Worm (Caenorhabditis elegans) whole organism, L1 larva: ENCODE measurements around the gene srh-245.

Source experiments
- C16A3.4 ChIP-seq: fragments of 150-350 bp; optimal IDR thresholded peaks from 2 replicates; lab custom pipeline; 2014; ENCODE audit warnings: missing biosample characterization, missing genetic modification characterization
- C34B4.2 ChIP-seq: sonication (generic microtip); optimal IDR thresholded peaks from 2 replicates; lab custom pipeline; 2017; ENCODE audit warnings: mild to moderate bottlenecking, missing genetic modification characterization, missing compliant biosample characterization
- F16B12.6 ChIP-seq: fragments of 150-350 bp; optimal IDR thresholded peaks from 2 replicates; lab custom pipeline; 2014; ENCODE audit warnings: missing biosample characterization, missing genetic modification characterization
- aly-2 ChIP-seq: fragments of 150-350 bp; optimal IDR thresholded peaks from 2 replicates; lab custom pipeline; 2014; ENCODE audit warnings: missing biosample characterization, missing genetic modification characterization
- ceh-63 ChIP-seq: fragments of 200-800 bp; sonication (Bioruptor generic); optimal IDR thresholded peaks from 2 replicates; lab custom pipeline; 2018; ENCODE audit warnings: mild to moderate bottlenecking, missing genetic modification characterization, missing compliant biosample characterization
- ceh-90 ChIP-seq: sonication (generic microtip); optimal IDR thresholded peaks from 2 replicates; lab custom pipeline; 2016; ENCODE audit warnings: missing genetic modification characterization, missing compliant biosample characterization
- ces-1 ChIP-seq: fragments of 150-350 bp; optimal IDR thresholded peaks from 2 replicates; lab custom pipeline; 2014; ENCODE audit warnings: missing biosample characterization, missing genetic modification reagents, missing genetic modification characterization
- dsc-1 ChIP-seq: sonication (generic microtip); optimal IDR thresholded peaks from 2 replicates; lab custom pipeline; 2016; ENCODE audit warnings: mild to moderate bottlenecking, missing genetic modification characterization, missing compliant biosample characterization
- efl-1 ChIP-seq, 4 experiments: fragments of 150-350 bp; optimal IDR thresholded peaks in 3 of 4; peaks in 1 of 4; 1 replicate in 1 of 4; 2 replicates in 3 of 4; lab custom pipeline; 2014; ENCODE audit warnings: missing biosample characterization in 2 of 4, missing genetic modification characterization in 2 of 4, missing genetic modification reagents in 2 of 4
- egl-13 ChIP-seq: sonication (generic microtip); optimal IDR thresholded peaks from 2 replicates; lab custom pipeline; 2016; ENCODE audit warnings: missing genotype, missing genetic modification reagents, missing genetic modification characterization, missing compliant biosample characterization
- egl-27 ChIP-seq, 2 experiments: fragments of 150-350 bp in 1 of 2; sonication (generic microtip); optimal IDR thresholded peaks; 3 replicates each; lab custom pipeline; 2017 to 2018; ENCODE audit warnings: missing biosample characterization in 2 of 2, missing genetic modification characterization in 2 of 2, missing genetic modification reagents in 2 of 2
- fkh-10 ChIP-seq: sonication (generic microtip); optimal IDR thresholded peaks from 2 replicates; lab custom pipeline; 2017; ENCODE audit warnings: missing biosample characterization, missing genetic modification reagents, missing genetic modification characterization
- fkh-8 ChIP-seq: sonication (generic microtip); optimal IDR thresholded peaks from 2 replicates; lab custom pipeline; 2016; ENCODE audit warnings: mild to moderate bottlenecking, missing genetic modification characterization, missing compliant biosample characterization
- fos-1 ChIP-seq: fragments of 150-350 bp; optimal IDR thresholded peaks from 2 replicates; lab custom pipeline; 2014; ENCODE audit warnings: missing biosample characterization, missing genetic modification characterization
- hlh-17 ChIP-seq: fragments of 200-800 bp; sonication (Bioruptor generic); optimal IDR thresholded peaks from 2 replicates; lab custom pipeline; 2018; ENCODE audit warnings: missing genetic modification characterization, mild to moderate bottlenecking, missing compliant biosample characterization, moderate library complexity, borderline replicate concordance
- hlh-4 ChIP-seq: sonication (generic microtip); optimal IDR thresholded peaks from 2 replicates; lab custom pipeline; 2016; ENCODE audit warnings: mild to moderate bottlenecking, missing genetic modification characterization, missing compliant biosample characterization
- lin-14 ChIP-seq: fragments of 200-800 bp; sonication (Bioruptor generic); optimal IDR thresholded peaks from 2 replicates; lab custom pipeline; 2018; ENCODE audit warnings: mild to moderate bottlenecking, missing genetic modification characterization, moderate library complexity, missing compliant biosample characterization
- lin-15B ChIP-seq: fragments of 150-350 bp; sonication (generic microtip); optimal IDR thresholded peaks from 3 replicates; lab custom pipeline; 2014; ENCODE audit warnings: missing biosample characterization, missing genetic modification characterization
- lin-39 ChIP-seq: fragments of 150-350 bp; optimal IDR thresholded peaks from 2 replicates; lab custom pipeline; 2014; ENCODE audit warnings: missing biosample characterization, missing genetic modification reagents, missing genetic modification characterization
- lir-3 ChIP-seq: sonication (generic microtip); optimal IDR thresholded peaks from 2 replicates; lab custom pipeline; 2016; ENCODE audit warnings: mild to moderate bottlenecking, missing genetic modification characterization, moderate library complexity, missing compliant biosample characterization; ENCODE audit not compliant: poor library complexity
- lsy-2 ChIP-seq, 2 experiments: fragments of 150-350 bp; optimal IDR thresholded peaks; 2 replicates each; lab custom pipeline; 2014; ENCODE audit warnings: missing biosample characterization in 2 of 2, missing genetic modification characterization in 2 of 2
- mdl-1 ChIP-seq, 2 experiments: fragments of 150-350 bp; optimal IDR thresholded peaks; 2 replicates each; lab custom pipeline; 2014 to 2017; ENCODE audit warnings: missing biosample characterization in 2 of 2, missing genetic modification characterization in 2 of 2, inconsistent platforms in 1 of 2
- mep-1 ChIP-seq: fragments of 150-350 bp; optimal IDR thresholded peaks from 2 replicates; lab custom pipeline; 2014; ENCODE audit warnings: missing biosample characterization, missing genetic modification characterization
- nhr-19 ChIP-seq: fragments of 200-800 bp; sonication (Bioruptor generic); conservative IDR thresholded peaks from 2 replicates; pipeline ENCODE4 v1.3.6; 2022; ENCODE audit warnings: missing genetic modification characterization, missing compliant biosample characterization
- nhr-237 ChIP-seq: fragments of 150-350 bp; optimal IDR thresholded peaks from 2 replicates; lab custom pipeline; 2014; ENCODE audit warnings: missing biosample characterization, missing genetic modification characterization
- nhr-47 ChIP-seq: sonication (generic microtip); optimal IDR thresholded peaks from 2 replicates; lab custom pipeline; 2016; ENCODE audit warnings: mild to moderate bottlenecking, missing genetic modification characterization, moderate library complexity, missing compliant biosample characterization
- nhr-77 ChIP-seq: fragments of 150-350 bp; optimal IDR thresholded peaks from 2 replicates; lab custom pipeline; 2014; ENCODE audit warnings: missing biosample characterization, missing genetic modification characterization
- pax-3 ChIP-seq: fragments of 200-800 bp; sonication (Bioruptor generic); optimal IDR thresholded peaks from 2 replicates; lab custom pipeline; 2018; ENCODE audit warnings: mild to moderate bottlenecking, missing genetic modification characterization, moderate library complexity, missing compliant biosample characterization
- pqm-1 ChIP-seq: sonication (generic microtip); optimal IDR thresholded peaks from 3 replicates; lab custom pipeline; 2017; ENCODE audit warnings: missing biosample characterization, missing genetic modification characterization
- skn-1 ChIP-seq: fragments of 150-350 bp; optimal IDR thresholded peaks from 2 replicates; lab custom pipeline; 2014; ENCODE audit warnings: missing biosample characterization, missing genetic modification characterization
- sox-4 ChIP-seq: sonication (generic microtip); optimal IDR thresholded peaks from 2 replicates; lab custom pipeline; 2016; ENCODE audit warnings: missing genetic modification characterization, missing compliant biosample characterization
- sptf-1 ChIP-seq: fragments of 150-350 bp; optimal IDR thresholded peaks from 2 replicates; lab custom pipeline; 2014; ENCODE audit warnings: missing biosample characterization, missing genetic modification characterization
- sup-37 ChIP-seq: fragments of 200-800 bp; sonication (Bioruptor generic); optimal IDR thresholded peaks from 2 replicates; lab custom pipeline; 2018; ENCODE audit warnings: mild to moderate bottlenecking, missing genetic modification characterization, missing compliant biosample characterization
- tbx-2 ChIP-seq: sonication (generic microtip); optimal IDR thresholded peaks from 2 replicates; lab custom pipeline; 2016; ENCODE audit warnings: missing genetic modification characterization, missing compliant biosample characterization
- unc-130 ChIP-seq: fragments of 150-350 bp; optimal IDR thresholded peaks from 2 replicates; lab custom pipeline; 2017; ENCODE audit warnings: missing biosample characterization, missing genetic modification characterization, inconsistent platforms
- unc-30 ChIP-seq: sonication (generic microtip); optimal IDR thresholded peaks from 2 replicates; lab custom pipeline; 2017; ENCODE audit warnings: missing biosample characterization, missing genetic modification characterization
- vab-15 ChIP-seq: sonication (generic microtip); optimal IDR thresholded peaks from 2 replicates; lab custom pipeline; 2017; ENCODE audit warnings: missing genotype, mild to moderate bottlenecking, missing genetic modification characterization, missing compliant biosample characterization
- zag-1 ChIP-seq: fragments of 150-350 bp; optimal IDR thresholded peaks from 2 replicates; lab custom pipeline; 2014; ENCODE audit warnings: missing biosample characterization, missing genetic modification characterization

Gene srh-245

ce11 chrV:655823-656222, at the start of gene srh-245:
Gene srh-245, minus strand, starts transcription at chrV:655923.
- TF ChIP-seq F16B12.6 (tag; lab: Kevin White, UChicago) (no peak), lir-3 (tag; lab: Kevin White, UChicago) (no peak), fos-1 (no peak), nhr-47 (tag; lab: Kevin White, UChicago) (no peak), tbx-2 (tag; lab: Kevin White, UChicago) (no peak), hlh-4 (tag; lab: Kevin White, UChicago) (no peak), hlh-17 (GFP tag; lab: Kevin White, UChicago) (no peak), lin-15B (tag; lab: Kevin White, UChicago) (no peak), lsy-2 (tag; optimal IDR thresholded peaks at IDR 0.05; lab: Kevin White, UChicago) (no peak), nhr-77 (no peak), mdl-1 (tag; optimal IDR thresholded peaks at IDR 0.05; lab: Kevin White, UChicago) (no peak), aly-2 (tag; lab: Kevin White, UChicago) (no peak), pqm-1 (tag; lab: Kevin White, UChicago) (no peak)

- no peak for TF ChIP-seq ceh-63 (GFP tag; lab: Kevin White, UChicago)
- TF ChIP-seq egl-27 (tag; optimal IDR thresholded peaks at IDR 0.05; lab: Kevin White, UChicago) = no peak
- no peak for TF ChIP-seq F16B12.6 (tag; lab: Kevin White, UChicago)
- TF ChIP-seq skn-1 (tag; lab: Kevin White, UChicago) = no peak
- TF ChIP-seq efl-1 (optimal IDR thresholded peaks at IDR 0.05; lab: Kevin White, UChicago) = no peak
- no peak for TF ChIP-seq efl-1 (GFP tag; optimal IDR thresholded peaks at IDR 0.05 in 1 of 2; lab: Kevin White, UChicago)
- no peak for TF ChIP-seq lin-39 (tag; lab: Kevin White, UChicago)
- TF ChIP-seq lin-14 (GFP tag; lab: Kevin White, UChicago) = no peak
- TF ChIP-seq pax-3 (tag; lab: Kevin White, UChicago) = no peak
- no peak for TF ChIP-seq lir-3 (tag; lab: Kevin White, UChicago)
- TF ChIP-seq dsc-1 (tag; lab: Kevin White, UChicago) = no peak
- TF ChIP-seq mep-1 (tag; lab: Kevin White, UChicago) = no peak
- no peak for TF ChIP-seq hlh-17 (GFP tag; lab: Kevin White, UChicago)
- TF ChIP-seq nhr-19 (GFP tag; lab: Robert Waterston, UW) = no peak
- no peak for TF ChIP-seq vab-15 (tag; lab: Kevin White, UChicago)
These were observed 46.5 kb upstream of the srh-245 start, which contains the start of gene srbc-37 for ce11 chrV:702260-702659. Gene srbc-37, plus strand, starts transcription at chrV:702560.

- no peak for TF ChIP-seq unc-130
- TF ChIP-seq ceh-90 (tag; lab: Kevin White, UChicago) = no peak
- TF ChIP-seq zag-1 = no peak
- TF ChIP-seq hlh-17 (GFP tag; lab: Kevin White, UChicago) = no peak
- no peak for TF ChIP-seq sup-37 (GFP tag; lab: Kevin White, UChicago)
- no peak for TF ChIP-seq C16A3.4
- no peak for TF ChIP-seq nhr-237 (tag; lab: Kevin White, UChicago)
- no peak for TF ChIP-seq mdl-1 (tag; optimal IDR thresholded peaks at IDR 0.05; lab: Kevin White, UChicago)
- TF ChIP-seq pax-3 (tag; lab: Kevin White, UChicago) = no peak
- no peak for TF ChIP-seq F16B12.6 (tag; lab: Kevin White, UChicago)
- TF ChIP-seq sox-4 (tag; lab: Kevin White, UChicago) = no peak
- TF ChIP-seq fkh-10 = no peak
- no peak for TF ChIP-seq nhr-77
- TF ChIP-seq ces-1 (GFP tag; lab: Kevin White, UChicago) = no peak
- no peak for TF ChIP-seq sptf-1
- TF ChIP-seq fkh-8 (tag; lab: Kevin White, UChicago) = no peak
- TF ChIP-seq dsc-1 (tag; lab: Kevin White, UChicago) = no peak
- no peak for TF ChIP-seq unc-30 (tag; lab: Kevin White, UChicago)
- TF ChIP-seq egl-13 (tag; lab: Kevin White, UChicago) = no peak
- TF ChIP-seq C34B4.2 (tag; lab: Kevin White, UChicago) = no peak
- TF ChIP-seq, all 84 proteins: peak for 0
These were observed 43.9 kb upstream of the srh-245 start, which contains the start of the genes ugt-29 and srx-5 for ce11 chrV:699489-700129. Gene ugt-29, minus strand, starts transcription at chrV:699589. Gene srx-5, plus strand, starts transcription at chrV:700079.
